Worm (Caenorhabditis elegans) whole organism, L4 larva: ENCODE results near the gene fis-2.

Experiments
- D1046.2 ChIP-seq: fragments of 200-800 bp; sonication (Bioruptor generic); IDR thresholded peaks from 2 replicates; pipeline ENCODE4 v1.3.6; 2022; ENCODE audit warnings: missing genetic modification characterization, missing compliant biosample characterization
- ZK546.5 ChIP-seq, 2 experiments: sonication (generic microtip); optimal IDR thresholded peaks; 2 replicates each; lab custom pipeline; 2017; ENCODE audit warnings: missing biosample characterization in 2 of 2, missing genetic modification characterization in 2 of 2
- ama-1 ChIP-seq: fragments of 150-350 bp; optimal IDR thresholded peaks from 2 replicates; lab custom pipeline; 2014; ENCODE audit warnings: inconsistent platforms, mixed read lengths
- attf-4 ChIP-seq: sonication (generic microtip); optimal IDR thresholded peaks from 3 replicates; lab custom pipeline; 2017; ENCODE audit warnings: missing biosample characterization, missing genetic modification characterization
- egl-27 ChIP-seq: sonication (generic microtip); optimal IDR thresholded peaks from 3 replicates; lab custom pipeline; 2017; ENCODE audit warnings: missing biosample characterization, missing genetic modification reagents, missing genetic modification characterization
- lin-15B ChIP-seq: fragments of 150-350 bp; sonication (generic microtip); optimal IDR thresholded peaks from 3 replicates; lab custom pipeline; 2014; ENCODE audit warnings: missing biosample characterization, missing genetic modification characterization
- lin-39 ChIP-seq: fragments of 150-350 bp; optimal IDR thresholded peaks from 2 replicates; lab custom pipeline; 2014; ENCODE audit warnings: missing biosample characterization, missing genetic modification reagents, missing genetic modification characterization
- lir-3 ChIP-seq: sonication (generic microtip); optimal IDR thresholded peaks from 2 replicates; lab custom pipeline; 2016; ENCODE audit warnings: mild to moderate bottlenecking, missing genetic modification characterization, missing compliant biosample characterization
- mes-2 ChIP-seq: sonication (generic microtip); optimal IDR thresholded peaks from 2 replicates; lab custom pipeline; 2016; ENCODE audit warnings: missing genotype, mild to moderate bottlenecking, missing genetic modification characterization, missing compliant biosample characterization; ENCODE audit not compliant: poor library complexity, severe bottlenecking
- nhr-28 ChIP-seq: fragments of 150-350 bp; optimal IDR thresholded peaks from 2 replicates; lab custom pipeline; 2014; ENCODE audit warnings: missing biosample characterization, missing genetic modification characterization
- nhr-76 ChIP-seq: fragments of 150-350 bp; optimal IDR thresholded peaks from 2 replicates; lab custom pipeline; 2014; ENCODE audit warnings: missing biosample characterization, missing genetic modification characterization
- skn-1 ChIP-seq: fragments of 150-350 bp; optimal IDR thresholded peaks from 2 replicates; lab custom pipeline; 2014; ENCODE audit warnings: missing biosample characterization, missing genetic modification characterization
- snpc-4 ChIP-seq: fragments of 150-350 bp; optimal IDR thresholded peaks from 2 replicates; lab custom pipeline; 2014; ENCODE audit warnings: missing biosample characterization, missing genetic modification characterization
- spr-1 ChIP-seq: sonication (generic microtip); optimal IDR thresholded peaks from 2 replicates; lab custom pipeline; 2016; ENCODE audit warnings: mild to moderate bottlenecking, missing genetic modification characterization, missing compliant biosample characterization

ce11 chrX:8246126-8246525, 38.9 kb downstream of the fis-2 start, which contains the start of gene kqt-2:
- no peak for TF ChIP-seq ama-1 (lab: Kevin White, UChicago)
- TF ChIP-seq ZK546.5 (tag; optimal IDR thresholded peaks at IDR 0.05; lab: Kevin White, UChicago): no peak
- no peak for TF ChIP-seq lin-15B (tag; lab: Kevin White, UChicago)
- no peak for TF ChIP-seq egl-27
- TF ChIP-seq skn-1 (tag; lab: Kevin White, UChicago): no peak
- no peak for TF ChIP-seq mes-2 (tag; lab: Kevin White, UChicago)
- TF ChIP-seq nhr-28 (tag; lab: Kevin White, UChicago): peak; percentile 43
- no peak for TF ChIP-seq lir-3
- no peak for TF ChIP-seq nhr-76 (tag; lab: Kevin White, UChicago)
- TF ChIP-seq spr-1 (tag; lab: Kevin White, UChicago): no peak
- TF ChIP-seq D1046.2 (GFP tag; lab: Robert Waterston, UW): no peak
- no peak for TF ChIP-seq lin-39 (tag; lab: Kevin White, UChicago)
- TF ChIP-seq snpc-4 (tag; lab: Kevin White, UChicago): no peak
- TF ChIP-seq attf-4: no peak
